Fruit fly (Drosophila melanogaster): ENCODE results near the gene Cad96Ca.

- TF ChIP-seq Pdp1 (GFP tag; optimal IDR thresholded peaks at IDR 0.05) = peak; percentile 94 to 97
- TF ChIP-seq CG17829 (tag; optimal IDR thresholded peaks at IDR 0.05) = peak; percentile 94
- peak; percentile 99 for TF ChIP-seq odd (GFP tag; optimal IDR thresholded peaks at IDR 0.05)
- peak; percentile 96 for TF ChIP-seq CG10274 (GFP tag; optimal IDR thresholded peaks at IDR 0.05)
- TF ChIP-seq ro (GFP tag; IDR thresholded peaks at IDR 0.05) = peak; percentile 94
- peak; percentile 93 for TF ChIP-seq tup (GFP tag; optimal IDR thresholded peaks at IDR 0.05)
- peak; percentile 74 for TF ChIP-seq CTCF (GFP tag; optimal IDR thresholded peaks at IDR 0.05)
- TF ChIP-seq sob (GFP tag; IDR thresholded peaks at IDR 0.05) = peak; percentile 99
- peak; percentile 94 for TF ChIP-seq CG15269 (tag; optimal IDR thresholded peaks at IDR 0.05)
- TF ChIP-seq CG30403 (GFP tag; optimal IDR thresholded peaks at IDR 0.05) = peak; percentile 96
- no peak for TF ChIP-seq D (optimal IDR thresholded peaks at IDR 0.05)
- peak; percentile 96 for TF ChIP-seq D (GFP tag; optimal IDR thresholded peaks at IDR 0.05)
These were observed 39.3 kb upstream of the Cad96Ca start, which contains the start of the genes RpS27 and Nup37 for dm6 chr3R:25247379-25247869.
